Fruit fly (Drosophila melanogaster): Measurements from ENCODE around the gene CG13933.

CG13933 gene

dm6 chr3L:1794164-1794942 is 19.4 kb upstream of the CG13933 start (continued):
- TF ChIP-seq Dip3 (GFP tag; optimal IDR thresholded peaks at IDR 0.05) = no peak
- no peak for TF ChIP-seq CG17361 (GFP tag; IDR thresholded peaks at IDR 0.05)
- TF ChIP-seq ash1 (GFP tag; optimal IDR thresholded peaks at IDR 0.05) = peak; percentile 73
- TF ChIP-seq CG30431 (GFP tag; optimal IDR thresholded peaks at IDR 0.05) = no peak
- peak; percentile 86 for TF ChIP-seq sug (tag; optimal IDR thresholded peaks at IDR 0.05)
- TF ChIP-seq HmgZ (tag; optimal IDR thresholded peaks at IDR 0.05) = peak; percentile 56
- TF ChIP-seq Chrac-16 (GFP tag; optimal IDR thresholded peaks at IDR 0.05) = no peak
- no peak for TF ChIP-seq Ravus (GFP tag; IDR thresholded peaks at IDR 0.05)
- peak; percentile 79 for TF ChIP-seq CG10321 (GFP tag; IDR thresholded peaks at IDR 0.05)
- peak; percentile 50; the same call in 1 of the 2 replicates for TF ChIP-seq CG9932 (GFP tag; IDR thresholded peaks at IDR 0.05)
- no peak for TF ChIP-seq CG2120 (GFP tag; optimal IDR thresholded peaks at IDR 0.05)
- TF ChIP-seq HLHmδ (GFP tag; optimal IDR thresholded peaks at IDR 0.05) = peak; percentile 26
- peak; percentile 71 for TF ChIP-seq CG12071 (GFP tag; optimal IDR thresholded peaks at IDR 0.05)
- TF ChIP-seq CG15514 (GFP tag; optimal IDR thresholded peaks at IDR 0.05) = peak; percentile 49
- peak; percentile 66 for TF ChIP-seq CG6765 (GFP tag; optimal IDR thresholded peaks at IDR 0.05)
- no peak for TF ChIP-seq hkb (optimal IDR thresholded peaks at IDR 0.05)
- TF ChIP-seq hkb (GFP tag; IDR thresholded peaks at IDR 0.05) = peak; percentile 34; the same call in 1 of the 2 replicates
- no peak for TF ChIP-seq tup (GFP tag; optimal IDR thresholded peaks at IDR 0.05)
- no peak for TF ChIP-seq CG17612 (GFP tag; IDR thresholded peaks at IDR 0.05)
- peak; percentile 54 for TF ChIP-seq ftz-f1 (GFP tag; optimal IDR thresholded peaks at IDR 0.05)
- TF ChIP-seq Dbx (GFP tag; IDR thresholded peaks at IDR 0.05) = peak; percentile 61; the same call in 1 of the 3 replicates
- no peak for TF ChIP-seq ase (GFP tag; IDR thresholded peaks at IDR 0.05)
- no peak for TF ChIP-seq odd (GFP tag; optimal IDR thresholded peaks at IDR 0.05)
- no peak for TF ChIP-seq CG13775 (GFP tag; optimal IDR thresholded peaks at IDR 0.05)
- TF ChIP-seq pzg (GFP tag; optimal IDR thresholded peaks at IDR 0.05) = peak; percentile 14
- TF ChIP-seq CG3163 (GFP tag; optimal IDR thresholded peaks at IDR 0.05) = peak; percentile 53
- TF ChIP-seq CG7745 (tag; optimal IDR thresholded peaks at IDR 0.05) = no peak
- TF ChIP-seq ATbp (GFP tag; optimal IDR thresholded peaks at IDR 0.05) = no peak
- TF ChIP-seq CG10565 (GFP tag; optimal IDR thresholded peaks at IDR 0.05) = no peak
- no peak for TF ChIP-seq slp2 (GFP tag; optimal IDR thresholded peaks at IDR 0.05)
- TF ChIP-seq chm (GFP tag; IDR thresholded peaks at IDR 0.05) = peak; percentile 79
- no peak for TF ChIP-seq h (optimal IDR thresholded peaks at IDR 0.05)
- peak; percentile 7 for TF ChIP-seq Fer3 (tag; optimal IDR thresholded peaks at IDR 0.05)
- TF ChIP-seq Hey (tag; optimal IDR thresholded peaks at IDR 0.05) = peak; percentile 49
- TF ChIP-seq Adf1 (GFP tag; IDR thresholded peaks at IDR 0.05) = peak; percentile 64
- no peak for TF ChIP-seq NC2α (GFP tag; optimal IDR thresholded peaks at IDR 0.05)
- TF ChIP-seq scrt (GFP tag; optimal IDR thresholded peaks at IDR 0.05) = peak; percentile 62
- TF ChIP-seq otp (GFP tag; IDR thresholded peaks at IDR 0.05) = peak; percentile 57; the same call in 1 of the 3 replicates
- peak; percentile 45 for TF ChIP-seq Meics (GFP tag; optimal IDR thresholded peaks at IDR 0.05)
- no peak for TF ChIP-seq CG15073 (GFP tag; optimal IDR thresholded peaks at IDR 0.05)
- no peak for TF ChIP-seq CG17186 (GFP tag; optimal IDR thresholded peaks at IDR 0.05)
- TF ChIP-seq tll (GFP tag; optimal IDR thresholded peaks at IDR 0.05) = peak in 1 of 2 experiments; percentile 16
- TF ChIP-seq CG10543 (GFP tag; optimal IDR thresholded peaks at IDR 0.05) = peak; percentile 90
- peak; percentile 74 for TF ChIP-seq crol (GFP tag; IDR thresholded peaks at IDR 0.05)
- no peak for TF ChIP-seq Ssrp (tag; optimal IDR thresholded peaks at IDR 0.05)
- TF ChIP-seq Vsx1 (GFP tag; optimal IDR thresholded peaks at IDR 0.05) = peak; percentile 95
- TF ChIP-seq Awh (GFP tag; IDR thresholded peaks at IDR 0.05) = no peak
- peak; percentile 40 for TF ChIP-seq gro (GFP tag; optimal IDR thresholded peaks at IDR 0.05)
- 0 out of 2 replicates have a peak, but pooled peaks have one; percentile 28 for TF ChIP-seq unc-4 (GFP tag; IDR thresholded peaks at IDR 0.05; ENCODE audit: partially characterized antibody)
- no peak for TF ChIP-seq nom (GFP tag; optimal IDR thresholded peaks at IDR 0.05)
